Worm (Caenorhabditis elegans) whole organism, L3 larva: ENCODE measurements around the gene gnrr-2.
A peak's percentile ranks its signal among the peaks of the same experiment; 100 is the strongest.

Experiments used
- R02D3.7 ChIP-seq: fragments of 150-350 bp; optimal IDR thresholded peaks from 2 replicates; lab custom pipeline; 2014; ENCODE audit warnings: missing biosample characterization, missing genetic modification characterization
- ZK546.5 ChIP-seq: sonication (generic microtip); optimal IDR thresholded peaks from 2 replicates; lab custom pipeline; 2017; ENCODE audit warnings: missing biosample characterization, missing genetic modification characterization
- aly-2 ChIP-seq: fragments of 150-350 bp; optimal IDR thresholded peaks from 2 replicates; lab custom pipeline; 2014; ENCODE audit warnings: missing biosample characterization, missing genetic modification characterization
- ama-1 ChIP-seq: fragments of 150-350 bp; optimal IDR thresholded peaks from 2 replicates; lab custom pipeline; 2018
- ceh-16 ChIP-seq: sonication (generic microtip); optimal IDR thresholded peaks from 2 replicates; lab custom pipeline; 2017; ENCODE audit warnings: missing biosample characterization, missing genetic modification characterization
- ceh-28 ChIP-seq: fragments of 150-350 bp; optimal IDR thresholded peaks from 2 replicates; lab custom pipeline; 2014; ENCODE audit warnings: missing biosample characterization, missing genetic modification reagents, missing genetic modification characterization
- ceh-82 ChIP-seq: fragments of 150-350 bp; optimal IDR thresholded peaks from 2 replicates; lab custom pipeline; 2014; ENCODE audit warnings: missing biosample characterization, missing genetic modification characterization
- ceh-9 ChIP-seq: sonication (generic microtip); optimal IDR thresholded peaks from 2 replicates; lab custom pipeline; 2018; ENCODE audit warnings: missing biosample characterization, missing genetic modification characterization
- daf-12 ChIP-seq: fragments of 150-350 bp; optimal IDR thresholded peaks from 2 replicates; lab custom pipeline; 2014; ENCODE audit warnings: missing biosample characterization, missing genetic modification reagents, missing genetic modification characterization
- egl-27 ChIP-seq: sonication (generic microtip); optimal IDR thresholded peaks from 4 replicates; lab custom pipeline; 2017; ENCODE audit warnings: missing biosample characterization, missing genetic modification reagents, missing genetic modification characterization
- egl-5 ChIP-seq: fragments of 150-350 bp; optimal IDR thresholded peaks from 2 replicates; lab custom pipeline; 2017; ENCODE audit warnings: missing biosample characterization, missing genetic modification reagents, missing genetic modification characterization, inconsistent platforms
- elt-1 ChIP-seq: fragments of 150-350 bp; optimal IDR thresholded peaks from 2 replicates; lab custom pipeline; 2014; ENCODE audit warnings: missing biosample characterization, missing genetic modification characterization
- elt-2 ChIP-seq: sonication (generic microtip); optimal IDR thresholded peaks from 2 replicates; lab custom pipeline; 2016; ENCODE audit warnings: missing genetic modification reagents, mild to moderate bottlenecking, missing genetic modification characterization, missing compliant biosample characterization
- elt-3 ChIP-seq, 3 experiments: fragments of 150-350 bp in 1 of 3; sonication (generic microtip) in 2 of 3; optimal IDR thresholded peaks; 2 replicates in 2 of 3; 4 replicates in 1 of 3; lab custom pipeline; 2014 to 2017; ENCODE audit warnings: missing biosample characterization in 3 of 3, missing genetic modification characterization in 3 of 3
- eor-1 ChIP-seq, 2 experiments: fragments of 150-350 bp; optimal IDR thresholded peaks; 2 replicates each; lab custom pipeline; 2014 to 2018; ENCODE audit warnings: missing biosample characterization in 2 of 2, missing genetic modification characterization in 2 of 2
- fkh-10 ChIP-seq: sonication (generic microtip); optimal IDR thresholded peaks from 2 replicates; lab custom pipeline; 2017; ENCODE audit warnings: missing biosample characterization, missing genetic modification reagents, missing genetic modification characterization
- fkh-2 ChIP-seq: fragments of 150-350 bp; optimal IDR thresholded peaks from 2 replicates; lab custom pipeline; 2014; ENCODE audit warnings: missing biosample characterization, missing genetic modification reagents, missing genetic modification characterization
- fos-1 ChIP-seq: fragments of 150-350 bp; optimal IDR thresholded peaks from 2 replicates; lab custom pipeline; 2014; ENCODE audit warnings: missing biosample characterization, missing genetic modification characterization
- hmg-11 ChIP-seq: sonication (generic microtip); optimal IDR thresholded peaks from 2 replicates; lab custom pipeline; 2016; ENCODE audit warnings: missing genetic modification characterization, missing compliant biosample characterization
- jun-1 ChIP-seq: fragments of 150-350 bp; optimal IDR thresholded peaks from 2 replicates; lab custom pipeline; 2014; ENCODE audit warnings: missing biosample characterization, missing genetic modification reagents, missing genetic modification characterization
- lin-15B ChIP-seq: fragments of 150-350 bp; optimal IDR thresholded peaks from 2 replicates; lab custom pipeline; 2014; ENCODE audit warnings: missing biosample characterization, missing genetic modification characterization
- lin-39 ChIP-seq: fragments of 150-350 bp; optimal IDR thresholded peaks from 2 replicates; lab custom pipeline; 2018; ENCODE audit warnings: missing biosample characterization, missing genetic modification reagents, missing genetic modification characterization
- lsy-12 ChIP-seq: sonication (generic microtip); optimal IDR thresholded peaks from 2 replicates; lab custom pipeline; 2016; ENCODE audit warnings: mild to moderate bottlenecking, missing genetic modification characterization, missing compliant biosample characterization
- mdl-1 ChIP-seq: fragments of 150-350 bp; optimal IDR thresholded peaks from 2 replicates; lab custom pipeline; 2014; ENCODE audit warnings: missing biosample characterization, missing genetic modification characterization
- mml-1 ChIP-seq: fragments of 150-350 bp; sonication (generic microtip); optimal IDR thresholded peaks from 3 replicates; lab custom pipeline; 2014; ENCODE audit warnings: missing biosample characterization, missing genetic modification characterization
- nfya-1 ChIP-seq: sonication (generic microtip); optimal IDR thresholded peaks from 2 replicates; lab custom pipeline; 2017; ENCODE audit warnings: missing genetic modification characterization, mild to moderate bottlenecking, missing compliant biosample characterization, antibody characterized with exemption, moderate library complexity; ENCODE audit not compliant: insufficient read depth
- nhr-11 ChIP-seq: fragments of 150-350 bp; optimal IDR thresholded peaks from 2 replicates; lab custom pipeline; 2014; ENCODE audit warnings: missing biosample characterization, missing genetic modification characterization
- nhr-12 ChIP-seq: fragments of 150-350 bp; optimal IDR thresholded peaks from 2 replicates; lab custom pipeline; 2014; ENCODE audit warnings: missing biosample characterization, missing genetic modification characterization
- nhr-23 ChIP-seq: fragments of 150-350 bp; optimal IDR thresholded peaks from 2 replicates; lab custom pipeline; 2014; ENCODE audit warnings: missing biosample characterization, missing genetic modification reagents, missing genetic modification characterization
- nhr-237 ChIP-seq: fragments of 150-350 bp; optimal IDR thresholded peaks from 2 replicates; lab custom pipeline; 2014; ENCODE audit warnings: missing biosample characterization, missing genetic modification characterization
- nhr-25 ChIP-seq: sonication (generic microtip); optimal IDR thresholded peaks from 2 replicates; lab custom pipeline; 2017; ENCODE audit warnings: missing biosample characterization, missing genetic modification characterization
- nhr-28 ChIP-seq: fragments of 150-350 bp; optimal IDR thresholded peaks from 2 replicates; lab custom pipeline; 2014; ENCODE audit warnings: missing biosample characterization, missing genetic modification characterization
- nhr-43 ChIP-seq: sonication (generic microtip); optimal IDR thresholded peaks from 2 replicates; lab custom pipeline; 2016; ENCODE audit warnings: mild to moderate bottlenecking, missing genetic modification characterization, missing compliant biosample characterization; ENCODE audit not compliant: poor library complexity, severe bottlenecking
- nhr-67 ChIP-seq: fragments of 150-350 bp; optimal IDR thresholded peaks from 2 replicates; lab custom pipeline; 2014; ENCODE audit warnings: missing biosample characterization, missing genetic modification characterization
- nhr-76 ChIP-seq: fragments of 150-350 bp; sonication (generic microtip); optimal IDR thresholded peaks from 5 replicates; lab custom pipeline; 2014; ENCODE audit warnings: missing biosample characterization, missing genetic modification characterization
- nhr-77 ChIP-seq: fragments of 150-350 bp; optimal IDR thresholded peaks from 2 replicates; lab custom pipeline; 2014; ENCODE audit warnings: missing biosample characterization, missing genetic modification characterization
- pha-4 ChIP-seq: fragments of 150-350 bp; optimal IDR thresholded peaks from 2 replicates; lab custom pipeline; 2014; ENCODE audit warnings: missing biosample characterization, missing genetic modification reagents, missing genetic modification characterization
- pqm-1 ChIP-seq: fragments of 150-350 bp; optimal IDR thresholded peaks from 2 replicates; lab custom pipeline; 2017; ENCODE audit warnings: missing biosample characterization, missing genetic modification characterization, inconsistent platforms
- sea-2 ChIP-seq: fragments of 150-350 bp; sonication (generic microtip); optimal IDR thresholded peaks from 4 replicates; lab custom pipeline; 2014; ENCODE audit warnings: missing biosample characterization, missing genetic modification reagents, missing genetic modification characterization
- skn-1 ChIP-seq: fragments of 150-350 bp; optimal IDR thresholded peaks from 2 replicates; lab custom pipeline; 2014; ENCODE audit warnings: missing biosample characterization, missing genetic modification characterization
- snpc-4 ChIP-seq: fragments of 150-350 bp; optimal IDR thresholded peaks from 2 replicates; lab custom pipeline; 2014; ENCODE audit warnings: missing biosample characterization, missing genetic modification characterization
- tbx-2 ChIP-seq: sonication (generic microtip); optimal IDR thresholded peaks from 2 replicates; lab custom pipeline; 2016; ENCODE audit warnings: mild to moderate bottlenecking, missing genetic modification characterization, missing compliant biosample characterization
- unc-39 ChIP-seq: sonication (generic microtip); optimal IDR thresholded peaks from 4 replicates; lab custom pipeline; 2017; ENCODE audit warnings: missing biosample characterization, missing genetic modification characterization
- unc-62 ChIP-seq: fragments of 150-350 bp; sonication (generic microtip); optimal IDR thresholded peaks from 4 replicates; lab custom pipeline; 2014; ENCODE audit warnings: missing biosample characterization, missing genetic modification reagents, missing genetic modification characterization
- zag-1 ChIP-seq: fragments of 150-350 bp; optimal IDR thresholded peaks from 2 replicates; lab custom pipeline; 2014; ENCODE audit warnings: missing biosample characterization, missing genetic modification characterization
- ztf-11 ChIP-seq: fragments of 150-350 bp; optimal IDR thresholded peaks from 2 replicates; lab custom pipeline; 2014; ENCODE audit warnings: missing biosample characterization, missing genetic modification characterization
- ztf-4 ChIP-seq: fragments of 150-350 bp; optimal IDR thresholded peaks from 2 replicates; lab custom pipeline; 2014; ENCODE audit warnings: missing biosample characterization, missing genetic modification characterization

gnrr-2 gene

DNA sequence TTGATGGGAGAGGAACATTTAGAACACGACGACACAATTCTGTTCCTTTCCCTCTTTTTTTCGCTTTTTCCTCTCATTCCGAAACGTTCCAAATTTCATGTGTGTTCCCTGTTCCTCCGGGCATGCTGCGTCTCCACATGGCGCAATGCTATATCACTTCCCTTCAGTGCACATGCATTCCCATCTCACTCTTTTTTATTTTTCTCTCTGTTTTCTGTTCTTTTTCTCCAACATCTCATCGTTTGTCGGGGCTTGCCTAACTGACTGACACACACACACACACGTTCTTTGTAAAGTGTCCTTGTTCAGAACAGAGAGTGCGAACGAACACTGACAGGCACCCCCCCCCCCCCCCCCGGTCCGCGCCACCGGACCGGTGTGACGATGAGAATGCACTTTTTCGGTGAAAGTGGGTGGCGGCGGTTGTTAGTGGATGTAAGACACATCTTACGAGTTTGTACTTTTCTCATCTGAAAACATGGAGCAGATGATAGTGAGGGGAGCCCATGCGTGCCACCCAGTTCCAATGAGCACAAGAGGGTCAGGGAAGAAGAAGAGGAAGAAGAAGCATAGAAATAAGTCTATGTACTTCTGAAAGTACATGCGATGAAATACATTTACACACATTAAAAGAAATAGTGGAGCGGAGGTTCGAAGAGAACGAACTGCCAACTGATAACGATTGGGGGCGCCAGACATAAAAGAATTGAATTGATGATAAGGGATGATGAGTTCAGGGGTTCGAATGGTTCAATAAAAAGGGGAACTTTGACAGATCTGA, 40.4 kb upstream of the gnrr-2 start:
- TF ChIP-seq fkh-10 (no peak), mml-1 (no peak), egl-5 (tag; lab: Kevin White, UChicago) (peak; percentile 56), ztf-11 (tag; lab: Kevin White, UChicago) (peak; percentile 1), nfya-1 (peak; percentile 81), nhr-11 (tag; lab: Kevin White, UChicago) (no peak), nhr-77 (tag; lab: Kevin White, UChicago) (no peak), eor-1 (tag; optimal IDR thresholded peaks at IDR 0.05; lab: Kevin White, UChicago) (no peak), fos-1 (no peak), elt-2 (peak; percentile 73), nhr-28 (tag; lab: Kevin White, UChicago) (no peak), nhr-76 (tag; lab: Kevin White, UChicago) (no peak), elt-3 (tag; optimal IDR thresholded peaks at IDR 0.05; lab: Kevin White, UChicago) (no peak), nhr-67 (tag; lab: Kevin White, UChicago) (no peak), elt-1 (tag; lab: Kevin White, UChicago) (no peak), lin-39 (tag; lab: Kevin White, UChicago) (no peak), aly-2 (no peak), tbx-2 (tag; lab: Kevin White, UChicago) (peak; percentile 6), fkh-2 (tag; lab: Kevin White, UChicago) (no peak), lin-15B (tag; lab: Kevin White, UChicago) (no peak), mdl-1 (tag; lab: Kevin White, UChicago) (no peak), lsy-12 (tag; lab: Kevin White, UChicago) (peak; percentile 24), snpc-4 (peak; percentile 49), nhr-12 (tag; lab: Kevin White, UChicago) (no peak), jun-1 (tag; lab: Kevin White, UChicago) (peak; percentile 11), nhr-237 (tag; lab: Kevin White, UChicago) (no peak), nhr-25 (peak; percentile 77), ceh-82 (no peak), ztf-4 (tag; lab: Kevin White, UChicago) (peak; percentile 29), nhr-23 (tag; lab: Kevin White, UChicago) (peak; percentile 89), sea-2 (GFP tag; lab: Kevin White, UChicago) (no peak), zag-1 (no peak), ceh-9 (no peak), skn-1 (tag; lab: Kevin White, UChicago) (no peak), ceh-28 (tag; lab: Kevin White, UChicago) (no peak), R02D3.7 (tag; lab: Kevin White, UChicago) (no peak), ama-1 (lab: Kevin White, UChicago) (no peak), unc-39 (no peak), pha-4 (tag; lab: Kevin White, UChicago) (peak; percentile 53), egl-27 (tag; lab: Kevin White, UChicago) (no peak), ZK546.5 (tag; lab: Kevin White, UChicago) (no peak), hmg-11 (tag; lab: Kevin White, UChicago) (peak; percentile 95), ceh-16 (no peak), pqm-1 (tag; lab: Kevin White, UChicago) (peak; percentile 96), nhr-43 (tag; lab: Kevin White, UChicago) (peak; percentile 52), daf-12 (peak; percentile 81), unc-62 (GFP tag; lab: Kevin White, UChicago) (peak; percentile 57)
- TF ChIP-seq, all 47 proteins: peak for 17
